Fruit fly (Drosophila melanogaster): ENCODE data around the gene CG10680.

The CG10680 gene

DNA sequence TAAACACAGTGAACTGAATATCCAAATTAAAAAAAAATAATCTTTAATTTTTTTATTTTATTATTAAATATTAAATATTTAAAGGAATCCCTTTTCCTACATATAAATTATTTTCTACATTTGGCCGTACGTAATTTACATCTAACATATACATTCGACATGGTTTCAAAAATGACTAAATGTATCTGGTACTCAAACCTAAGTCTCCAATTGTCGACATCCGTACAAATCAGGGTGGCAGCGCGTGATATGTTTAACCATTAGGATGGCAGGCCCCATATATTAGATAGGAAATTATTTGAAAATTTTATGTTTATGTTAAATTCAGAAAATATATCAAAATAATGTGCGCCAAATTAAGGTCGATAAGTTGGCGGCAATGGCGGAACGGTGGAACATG, 48.7 kb upstream of the CG10680 start (continued):
- TF ChIP-seq caup (GFP tag; optimal IDR thresholded peaks at IDR 0.05; ENCODE audit: severe bottlenecking) (no peak), gem (tag; optimal IDR thresholded peaks at IDR 0.05) (no peak), CG9876 (GFP tag; optimal IDR thresholded peaks at IDR 0.05) (no peak), Dfd (GFP tag; optimal IDR thresholded peaks at IDR 0.05) (no peak), chinmo (GFP tag; IDR thresholded peaks at IDR 0.05; ENCODE audit: partially characterized antibody) (peak; percentile 25; the same call in 1 of the 4 replicates), HmgZ (tag; optimal IDR thresholded peaks at IDR 0.05) (peak; percentile 4), gt (GFP tag; IDR thresholded peaks at IDR 0.05) (no peak), CoRest (tag; optimal IDR thresholded peaks at IDR 0.05) (no peak), CG12236 (GFP tag; optimal IDR thresholded peaks at IDR 0.05) (no peak), CG18262 (tag; optimal IDR thresholded peaks at IDR 0.05) (no peak), CkIIα-i1 (GFP tag; IDR thresholded peaks at IDR 0.05) (no peak), ash1 (GFP tag; optimal IDR thresholded peaks at IDR 0.05) (no peak), Oaz (GFP tag; IDR thresholded peaks at IDR 0.05) (no peak), wor (GFP tag; IDR thresholded peaks at IDR 0.05) (no peak), zen2 (GFP tag; IDR thresholded peaks at IDR 0.05; ENCODE audit: partially characterized antibody) (no peak), H15 (GFP tag; IDR thresholded peaks at IDR 0.05) (no peak), BtbVII (GFP tag; optimal IDR thresholded peaks at IDR 0.05) (no peak), jumu (GFP tag; optimal IDR thresholded peaks at IDR 0.05) (no peak), CG17328 (GFP tag; IDR thresholded peaks at IDR 0.05) (no peak), CG15073 (GFP tag; optimal IDR thresholded peaks at IDR 0.05) (no peak), CG18476 (GFP tag; optimal IDR thresholded peaks at IDR 0.05) (no peak), zfh2 (GFP tag; optimal IDR thresholded peaks at IDR 0.05) (no peak), D (optimal IDR thresholded peaks at IDR 0.05) (no peak), D (GFP tag; optimal IDR thresholded peaks at IDR 0.05) (no peak), gcm (GFP tag; optimal IDR thresholded peaks at IDR 0.05) (no peak), Six4 (GFP tag; optimal IDR thresholded peaks at IDR 0.05) (no peak), schlank (tag; optimal IDR thresholded peaks at IDR 0.05) (no peak), org-1 (GFP tag; optimal IDR thresholded peaks at IDR 0.05) (no peak), CG30403 (GFP tag; optimal IDR thresholded peaks at IDR 0.05) (no peak), Lpt (GFP tag; optimal IDR thresholded peaks at IDR 0.05) (no peak), Drgx (GFP tag; IDR thresholded peaks at IDR 0.05) (no peak), Atf6 (GFP tag; IDR thresholded peaks at IDR 0.05) (no peak), CG10462 (GFP tag; optimal IDR thresholded peaks at IDR 0.05) (no peak), CG17802 (tag; optimal IDR thresholded peaks at IDR 0.05) (no peak), insv (GFP tag; optimal IDR thresholded peaks at IDR 0.05) (no peak), Abd-B (GFP tag; optimal IDR thresholded peaks at IDR 0.05) (no peak), B-H2 (GFP tag; optimal IDR thresholded peaks at IDR 0.05) (no peak), CG2116 (GFP tag; optimal IDR thresholded peaks at IDR 0.05) (peak; percentile 9), CG12769 (tag; optimal IDR thresholded peaks at IDR 0.05) (no peak), tap (tag; optimal IDR thresholded peaks at IDR 0.05) (no peak), CG31224 (GFP tag; IDR thresholded peaks at IDR 0.05) (no peak), Xbp1 (GFP tag; optimal IDR thresholded peaks at IDR 0.05) (no peak), ab (GFP tag; optimal IDR thresholded peaks at IDR 0.05) (no peak), Dad (GFP tag; optimal IDR thresholded peaks at IDR 0.05) (no peak), CG3281 (GFP tag; optimal IDR thresholded peaks at IDR 0.05) (no peak), CG17912 (GFP tag; optimal IDR thresholded peaks at IDR 0.05) (no peak), CG7786 (GFP tag; optimal IDR thresholded peaks at IDR 0.05) (no peak), CG12391 (tag; optimal IDR thresholded peaks at IDR 0.05) (no peak), NC2α (GFP tag; optimal IDR thresholded peaks at IDR 0.05) (no peak), CG1529 (GFP tag; optimal IDR thresholded peaks at IDR 0.05) (no peak), CG10959 (GFP tag; IDR thresholded peaks at IDR 0.05) (no peak), Bdp1 (GFP tag; optimal IDR thresholded peaks at IDR 0.05) (no peak), jing (GFP tag; optimal IDR thresholded peaks at IDR 0.05) (no peak)

Data from whole organism, embryonic.